Worm (Caenorhabditis elegans) whole organism, L4 larva: ENCODE results near the gene rgs-7.

Experiments
- D1046.2 ChIP-seq: fragments of 200-800 bp; sonication (Bioruptor generic); IDR thresholded peaks from 2 replicates; pipeline ENCODE4 v1.3.6; 2022; ENCODE audit warnings: missing genetic modification characterization, missing compliant biosample characterization
- F10B5.3 ChIP-seq: sonication (generic microtip); optimal IDR thresholded peaks from 2 replicates; lab custom pipeline; 2016; ENCODE audit warnings: mild to moderate bottlenecking, missing genetic modification characterization, missing compliant biosample characterization
- R02D3.7 ChIP-seq: fragments of 150-350 bp; sonication (generic microtip); optimal IDR thresholded peaks from 3 replicates; lab custom pipeline; 2014; ENCODE audit warnings: missing biosample characterization, missing genetic modification characterization
- T26A8.4 ChIP-seq: fragments of 200-800 bp; sonication (Bioruptor generic); IDR thresholded peaks from 2 replicates; pipeline ENCODE4 v1.3.6; 2022; ENCODE audit warnings: missing genetic modification characterization, missing compliant biosample characterization
- Y48G9A.11 ChIP-seq: fragments of 200-800 bp; sonication (Bioruptor generic); IDR thresholded peaks from 2 replicates; pipeline ENCODE4 v1.3.6; 2022; ENCODE audit warnings: missing genetic modification reagents, missing genetic modification characterization, missing compliant biosample characterization
- Y5F2A.4 ChIP-seq: fragments of 200-800 bp; sonication (Bioruptor generic); optimal IDR thresholded peaks from 2 replicates; lab custom pipeline; 2018; ENCODE audit warnings: mild to moderate bottlenecking, missing genetic modification characterization, missing compliant biosample characterization
- aha-1 ChIP-seq: fragments of 150-350 bp; peaks from one replicate; lab custom pipeline; 2014; ENCODE audit warnings: missing biosample characterization, missing genetic modification characterization
- arid-1 ChIP-seq: fragments of 200-800 bp; sonication (Bioruptor generic); conservative IDR thresholded peaks from 2 replicates; pipeline ENCODE4 v1.3.6; 2022; ENCODE audit warnings: missing genetic modification reagents, missing genetic modification characterization, missing compliant biosample characterization
- ceh-28 ChIP-seq: fragments of 150-350 bp; optimal IDR thresholded peaks from 2 replicates; lab custom pipeline; 2014; ENCODE audit warnings: missing biosample characterization, missing genetic modification reagents, missing genetic modification characterization
- ceh-32 ChIP-seq: sonication (generic microtip); optimal IDR thresholded peaks from 2 replicates; lab custom pipeline; 2016; ENCODE audit warnings: mild to moderate bottlenecking, missing genetic modification characterization, missing compliant biosample characterization; ENCODE audit not compliant: poor library complexity
- cey-2 ChIP-seq: sonication (generic microtip); optimal IDR thresholded peaks from 3 replicates; lab custom pipeline; 2017; ENCODE audit warnings: missing genetic modification characterization, mild to moderate bottlenecking, missing compliant biosample characterization, antibody characterized with exemption, borderline replicate concordance; ENCODE audit not compliant: insufficient read depth
- daf-12 ChIP-seq: fragments of 150-350 bp; optimal IDR thresholded peaks from 2 replicates; lab custom pipeline; 2014; ENCODE audit warnings: missing biosample characterization, missing genetic modification reagents, missing genetic modification characterization
- daf-16 ChIP-seq, 3 experiments: sonication (generic microtip); optimal IDR thresholded peaks; 2 replicates each; lab custom pipeline; 2016 to 2017; ENCODE audit warnings: missing genetic modification characterization in 3 of 3, missing genetic modification reagents in 3 of 3, mild to moderate bottlenecking in 2 of 3, missing compliant biosample characterization in 2 of 3, missing biosample characterization in 1 of 3, moderate library complexity in 1 of 3
- daf-19 ChIP-seq: fragments of 200-800 bp; sonication (Bioruptor generic); conservative IDR thresholded peaks from 2 replicates; pipeline ENCODE4 v1.3.6; 2022; ENCODE audit warnings: missing genetic modification characterization, missing compliant biosample characterization
- daf-8 ChIP-seq: fragments of 200-800 bp; sonication (Bioruptor generic); IDR thresholded peaks from 2 replicates; pipeline ENCODE4 v1.3.6; 2022; ENCODE audit warnings: missing genetic modification characterization, missing compliant biosample characterization
- dmd-6 ChIP-seq: fragments of 200-800 bp; sonication (Bioruptor generic); IDR thresholded peaks from 2 replicates; pipeline ENCODE4 v1.3.6; 2022; ENCODE audit warnings: missing genetic modification reagents, missing genetic modification characterization, missing compliant biosample characterization
- dmd-9 ChIP-seq: fragments of 200-800 bp; sonication (Bioruptor generic); IDR thresholded peaks from 2 replicates; pipeline ENCODE4 v1.3.6; 2022; ENCODE audit warnings: missing genetic modification reagents, missing genetic modification characterization, missing compliant biosample characterization
- duxl-1 ChIP-seq: sonication (generic microtip); optimal IDR thresholded peaks from 2 replicates; lab custom pipeline; 2016; ENCODE audit warnings: mild to moderate bottlenecking, missing genetic modification characterization, moderate library complexity, missing compliant biosample characterization; ENCODE audit not compliant: poor library complexity
- dve-1 ChIP-seq: sonication (generic microtip); optimal IDR thresholded peaks from 2 replicates; lab custom pipeline; 2017; ENCODE audit warnings: antibody characterized with exemption, mild to moderate bottlenecking, missing genetic modification characterization, missing compliant biosample characterization; ENCODE audit not compliant: insufficient read depth
- egl-27 ChIP-seq: sonication (generic microtip); optimal IDR thresholded peaks from 3 replicates; lab custom pipeline; 2017; ENCODE audit warnings: missing biosample characterization, missing genetic modification reagents, missing genetic modification characterization
- egl-43 ChIP-seq: fragments of 200-800 bp; sonication (Bioruptor generic); IDR thresholded peaks from 2 replicates; pipeline ENCODE4 v1.3.6; 2022; ENCODE audit warnings: missing genetic modification reagents, missing genetic modification characterization, missing compliant biosample characterization
- fkh-10 ChIP-seq: fragments of 150-350 bp; optimal IDR thresholded peaks from 2 replicates; lab custom pipeline; 2014; ENCODE audit warnings: missing biosample characterization, missing genetic modification reagents, missing genetic modification characterization
- hlh-11 ChIP-seq: fragments of 200-800 bp; sonication (Bioruptor generic); optimal IDR thresholded peaks from 2 replicates; lab custom pipeline; 2018; ENCODE audit warnings: mild to moderate bottlenecking, missing genetic modification characterization, missing compliant biosample characterization
- hlh-30 ChIP-seq: sonication (generic microtip); optimal IDR thresholded peaks from 2 replicates; lab custom pipeline; 2017; ENCODE audit warnings: antibody characterized with exemption, mild to moderate bottlenecking, missing genetic modification characterization, missing compliant biosample characterization; ENCODE audit not compliant: insufficient read depth
- hmg-1.1 ChIP-seq: fragments of 200-800 bp; sonication (Bioruptor generic); IDR thresholded peaks from 2 replicates; pipeline ENCODE4 v1.3.6; 2022; ENCODE audit warnings: missing genetic modification reagents, missing genetic modification characterization, missing compliant biosample characterization
- lin-1 ChIP-seq: fragments of 200-800 bp; sonication (Bioruptor generic); IDR thresholded peaks from 2 replicates; pipeline ENCODE4 v1.3.6; 2022; ENCODE audit warnings: missing genetic modification reagents, missing genetic modification characterization, missing compliant biosample characterization
- lin-13 ChIP-seq: fragments of 150-350 bp; optimal IDR thresholded peaks from 2 replicates; lab custom pipeline; 2014; ENCODE audit warnings: missing biosample characterization, missing genetic modification reagents, missing genetic modification characterization
- lin-15B ChIP-seq: fragments of 150-350 bp; sonication (generic microtip); optimal IDR thresholded peaks from 3 replicates; lab custom pipeline; 2014; ENCODE audit warnings: missing biosample characterization, missing genetic modification characterization
- lin-39 ChIP-seq: fragments of 150-350 bp; optimal IDR thresholded peaks from 2 replicates; lab custom pipeline; 2014; ENCODE audit warnings: missing biosample characterization, missing genetic modification reagents, missing genetic modification characterization
- lsy-2 ChIP-seq, 2 experiments: fragments of 150-350 bp in 1 of 2; sonication (generic microtip) in 1 of 2; optimal IDR thresholded peaks; 2 replicates each; lab custom pipeline; 2014 to 2017; ENCODE audit warnings: missing biosample characterization in 2 of 2, missing genetic modification characterization in 2 of 2
- mep-1 ChIP-seq: fragments of 150-350 bp; sonication (generic microtip); optimal IDR thresholded peaks from 3 replicates; lab custom pipeline; 2014; ENCODE audit warnings: missing biosample characterization, missing genetic modification characterization
- mes-2 ChIP-seq: sonication (generic microtip); optimal IDR thresholded peaks from 2 replicates; lab custom pipeline; 2016; ENCODE audit warnings: missing genotype, mild to moderate bottlenecking, missing genetic modification characterization, missing compliant biosample characterization; ENCODE audit not compliant: poor library complexity, severe bottlenecking
- mxl-2 ChIP-seq: fragments of 200-800 bp; sonication (Bioruptor generic); conservative IDR thresholded peaks from 2 replicates; pipeline ENCODE4 v1.3.6; 2022; ENCODE audit warnings: missing genetic modification reagents, missing genetic modification characterization, missing compliant biosample characterization
- mxl-3 ChIP-seq: fragments of 200-800 bp; sonication (Bioruptor generic); optimal IDR thresholded peaks from 2 replicates; lab custom pipeline; 2018; ENCODE audit warnings: mild to moderate bottlenecking, missing genetic modification characterization, missing compliant biosample characterization
- nhr-111 ChIP-seq: fragments of 200-800 bp; sonication (Bioruptor generic); optimal IDR thresholded peaks from 2 replicates; lab custom pipeline; 2018; ENCODE audit warnings: mild to moderate bottlenecking, missing genetic modification characterization, missing compliant biosample characterization
- nhr-237 ChIP-seq: sonication (generic microtip); optimal IDR thresholded peaks from 2 replicates; lab custom pipeline; 2017; ENCODE audit warnings: missing biosample characterization, missing genetic modification characterization
- nhr-25 ChIP-seq: sonication (generic microtip); optimal IDR thresholded peaks from 2 replicates; lab custom pipeline; 2017; ENCODE audit warnings: missing genetic modification characterization, mild to moderate bottlenecking, missing compliant biosample characterization, antibody characterized with exemption, moderate library complexity, borderline replicate concordance; ENCODE audit not compliant: insufficient read depth
- nhr-28 ChIP-seq: fragments of 150-350 bp; optimal IDR thresholded peaks from 2 replicates; lab custom pipeline; 2014; ENCODE audit warnings: missing biosample characterization, missing genetic modification characterization
- nhr-41 ChIP-seq: fragments of 200-800 bp; sonication (Bioruptor generic); IDR thresholded peaks from 2 replicates; pipeline ENCODE4 v1.3.6; 2022; ENCODE audit warnings: missing genetic modification reagents, missing genetic modification characterization, missing compliant biosample characterization
- nhr-77 ChIP-seq: fragments of 150-350 bp; optimal IDR thresholded peaks from 2 replicates; lab custom pipeline; 2014; ENCODE audit warnings: missing biosample characterization, missing genetic modification characterization
- php-3 ChIP-seq: fragments of 200-800 bp; sonication (Bioruptor generic); IDR thresholded peaks from 2 replicates; pipeline ENCODE4 v1.3.6; 2022; ENCODE audit warnings: missing genetic modification reagents, missing genetic modification characterization, missing compliant biosample characterization
- pqm-1 ChIP-seq: sonication (generic microtip); optimal IDR thresholded peaks from 2 replicates; lab custom pipeline; 2017; ENCODE audit warnings: missing biosample characterization, missing genetic modification characterization
- tag-97 ChIP-seq: fragments of 200-800 bp; sonication (Bioruptor generic); IDR thresholded peaks from 2 replicates; pipeline ENCODE4 v1.3.6; 2022; ENCODE audit warnings: missing genetic modification characterization, missing compliant biosample characterization
- unc-130 ChIP-seq: sonication (generic microtip); optimal IDR thresholded peaks from 2 replicates; lab custom pipeline; 2016; ENCODE audit warnings: missing genetic modification reagents, missing genetic modification characterization, missing compliant biosample characterization
- unc-39 ChIP-seq: sonication (generic microtip); optimal IDR thresholded peaks from 2 replicates; lab custom pipeline; 2017; ENCODE audit warnings: missing biosample characterization, missing genetic modification characterization
- ztf-7 ChIP-seq: fragments of 150-350 bp; optimal IDR thresholded peaks from 2 replicates; lab custom pipeline; 2014; ENCODE audit warnings: missing biosample characterization, missing genetic modification characterization

Gene rgs-7

DNA sequence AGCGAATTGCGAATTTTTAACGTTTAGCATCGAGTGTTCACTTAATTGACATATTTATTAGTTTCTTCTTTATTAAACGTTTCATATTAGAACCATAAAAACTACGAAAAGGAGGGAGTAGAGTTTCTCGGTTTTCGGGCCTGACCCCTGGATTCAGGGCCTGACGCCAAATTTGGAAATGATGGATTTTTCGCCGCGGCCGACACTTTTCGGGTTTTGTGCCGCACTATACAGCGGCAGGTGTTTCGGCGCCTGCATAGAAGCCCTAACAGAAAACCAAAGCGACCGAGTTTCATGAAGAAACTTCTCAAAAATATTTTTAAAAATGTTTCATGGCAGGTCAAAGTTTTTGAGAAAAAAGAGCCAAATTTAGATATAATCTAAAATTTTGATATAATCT is 42.0 kb upstream of the rgs-7 start:
- peak; percentile 86 for TF ChIP-seq aha-1 (tag; lab: Kevin White, UChicago)
- no peak for TF ChIP-seq nhr-25 (tag; lab: Kevin White, UChicago)
- TF ChIP-seq, all 104 proteins: peak for 1

DNA sequence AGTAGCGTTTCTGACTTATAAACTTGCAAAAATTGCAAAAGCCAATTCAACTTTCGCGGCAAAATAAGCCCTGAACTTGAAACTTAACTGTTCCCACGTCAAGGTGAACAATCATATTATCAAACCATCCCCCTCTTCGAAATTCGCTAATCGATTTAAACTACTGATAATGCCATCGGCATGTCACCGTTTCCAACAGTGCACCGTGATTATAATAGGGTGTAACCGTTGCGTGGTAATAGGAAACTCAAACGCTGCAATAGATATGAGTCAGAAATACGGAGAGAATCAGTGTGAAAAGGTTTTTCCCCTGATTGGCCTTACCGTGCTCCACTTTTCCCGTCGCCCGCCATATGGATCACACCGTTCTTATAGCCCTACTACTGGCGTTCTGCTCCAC is 41.4 kb upstream of the rgs-7 start:
- TF ChIP-seq nhr-111 (GFP tag; lab: Kevin White, UChicago) (no peak), php-3 (GFP tag; lab: Robert Waterston, UW) (0 out of 2 replicates have a peak, but pooled peaks have one; percentile 35), hmg-1.1 (GFP tag; lab: Robert Waterston, UW) (no peak), arid-1 (GFP tag; lab: Robert Waterston, UW) (no peak), lin-39 (no peak), D1046.2 (no peak), duxl-1 (tag; lab: Kevin White, UChicago) (no peak), daf-12 (tag; lab: Kevin White, UChicago) (no peak), mxl-3 (GFP tag; lab: Kevin White, UChicago) (peak; percentile 49), ztf-7 (tag; lab: Kevin White, UChicago) (no peak), daf-16 (GFP tag; optimal IDR thresholded peaks at IDR 0.05; lab: Kevin White, UChicago) (no peak), daf-16 (tag; optimal IDR thresholded peaks at IDR 0.05; lab: Kevin White, UChicago) (peak; percentile 61), mes-2 (tag; lab: Kevin White, UChicago) (peak; percentile 37), egl-43 (GFP tag; lab: Robert Waterston, UW) (no peak), pqm-1 (peak; percentile 99), cey-2 (no peak), lsy-2 (tag; optimal IDR thresholded peaks at IDR 0.05; lab: Kevin White, UChicago) (no peak), dve-1 (tag; lab: Kevin White, UChicago) (peak; percentile 65), nhr-77 (tag; lab: Kevin White, UChicago) (peak; percentile 21), nhr-237 (tag; lab: Kevin White, UChicago) (no peak), daf-19 (GFP tag; lab: Robert Waterston, UW) (no peak), dmd-6 (peak; percentile 76), lin-15B (no peak), Y5F2A.4 (no peak), ceh-28 (tag; lab: Kevin White, UChicago) (no peak), nhr-41 (GFP tag; lab: Robert Waterston, UW) (no peak), unc-130 (GFP tag; lab: Kevin White, UChicago) (no peak), fkh-10 (GFP tag; lab: Kevin White, UChicago) (no peak), unc-39 (no peak), lin-13 (GFP tag; lab: Kevin White, UChicago) (no peak), tag-97 (GFP tag; lab: Robert Waterston, UW) (no peak), nhr-28 (peak; percentile 71), lin-1 (GFP tag; lab: Robert Waterston, UW) (no peak), egl-27 (no peak), mep-1 (tag; lab: Kevin White, UChicago) (no peak), hlh-11 (tag; lab: Kevin White, UChicago) (peak; percentile 73), R02D3.7 (no peak), ceh-32 (tag; lab: Kevin White, UChicago) (no peak), hlh-30 (peak; percentile 25), F10B5.3 (no peak), mxl-2 (GFP tag; lab: Robert Waterston, UW) (no peak), Y48G9A.11 (GFP tag; lab: Robert Waterston, UW) (no peak), dmd-9 (GFP tag; lab: Robert Waterston, UW) (no peak), daf-8 (GFP tag; lab: Robert Waterston, UW) (no peak), T26A8.4 (GFP tag; lab: Robert Waterston, UW) (no peak)
